Worm (Caenorhabditis elegans) whole organism, L4 larva: ENCODE measurements around the gene Y37H2A.13.

Experiments
- nhr-76 ChIP-seq: fragments of 150-350 bp; optimal IDR thresholded peaks from 2 replicates; lab custom pipeline; 2014; ENCODE audit warnings: missing biosample characterization, missing genetic modification characterization
- unc-62 ChIP-seq, 3 experiments: fragments of 150-350 bp in 1 of 3; sonication (generic microtip); optimal IDR thresholded peaks in 2 of 3; peaks in 1 of 3; 1 replicate in 1 of 3; 2 replicates in 2 of 3; lab custom pipeline; 2014 to 2017; ENCODE audit warnings: missing biosample characterization in 3 of 3, missing genetic modification characterization in 3 of 3, missing genetic modification reagents in 3 of 3, missing genotype in 1 of 3
- zfp-2 ChIP-seq: sonication (generic microtip); optimal IDR thresholded peaks from 2 replicates; lab custom pipeline; 2016; ENCODE audit warnings: mild to moderate bottlenecking, missing genetic modification characterization, missing compliant biosample characterization

- TF ChIP-seq zfp-2 (tag; lab: Kevin White, UChicago) (no peak), nhr-76 (tag; lab: Kevin White, UChicago) (no peak), unc-62 (GFP tag; optimal IDR thresholded peaks at IDR 0.05 in 1 of 2; lab: Kevin White, UChicago) (no peak), unc-62 (tag; optimal IDR thresholded peaks at IDR 0.05; lab: Kevin White, UChicago) (no peak)
Measured at ce11 chrV:18143445-18143844, 796 bp downstream of the Y37H2A.13 start, which contains the start of gene Y37H2A.14.
